Worm (Caenorhabditis elegans) whole organism, late embryonic: ENCODE results near the gene T24A6.1.
"Not testable (repeated sequence)": the region's sequence is repeated elsewhere in the genome, so short reads cannot be mapped to it uniquely, and the experiment has no call there.

Experiments
- C08G9.2 ChIP-seq: sonication (generic microtip); optimal IDR thresholded peaks from 2 replicates; lab custom pipeline; 2016; ENCODE audit warnings: mild to moderate bottlenecking, missing genetic modification characterization, moderate library complexity, missing compliant biosample characterization
- Y22D7AL.16 ChIP-seq: sonication (generic microtip); optimal IDR thresholded peaks from 2 replicates; lab custom pipeline; 2016; ENCODE audit warnings: missing genetic modification characterization, missing compliant biosample characterization
- ceh-19 ChIP-seq: fragments of 200-800 bp; sonication (Bioruptor generic); optimal IDR thresholded peaks from 2 replicates; lab custom pipeline; 2018; ENCODE audit warnings: mild to moderate bottlenecking, missing genetic modification characterization, missing compliant biosample characterization
- ceh-30 ChIP-seq: fragments of 150-350 bp; optimal IDR thresholded peaks from 2 replicates; lab custom pipeline; 2014; ENCODE audit warnings: missing biosample characterization, missing genetic modification characterization
- ceh-34 ChIP-seq: sonication (generic microtip); optimal IDR thresholded peaks from 2 replicates; lab custom pipeline; 2016; ENCODE audit warnings: mild to moderate bottlenecking, missing genetic modification characterization, missing compliant biosample characterization
- ceh-48 ChIP-seq: sonication (generic microtip); optimal IDR thresholded peaks from 2 replicates; lab custom pipeline; 2016; ENCODE audit warnings: missing genetic modification characterization, inconsistent platforms, missing compliant biosample characterization
- ceh-6 ChIP-seq: fragments of 200-800 bp; sonication (Bioruptor generic); optimal IDR thresholded peaks from 2 replicates; lab custom pipeline; 2018; ENCODE audit warnings: mild to moderate bottlenecking, missing genetic modification characterization, missing compliant biosample characterization
- gmeb-2 ChIP-seq: sonication (generic microtip); optimal IDR thresholded peaks from 2 replicates; lab custom pipeline; 2016; ENCODE audit warnings: missing genetic modification characterization, inconsistent platforms, missing compliant biosample characterization
- lim-6 ChIP-seq: sonication (generic microtip); optimal IDR thresholded peaks from 2 replicates; lab custom pipeline; 2016; ENCODE audit warnings: missing genetic modification characterization, missing compliant biosample characterization
- madf-2 ChIP-seq: sonication (generic microtip); optimal IDR thresholded peaks from 2 replicates; lab custom pipeline; 2017; ENCODE audit warnings: missing genetic modification characterization, missing compliant biosample characterization
- pat-9 ChIP-seq: fragments of 200-800 bp; sonication (Bioruptor generic); optimal IDR thresholded peaks from 2 replicates; lab custom pipeline; 2018; ENCODE audit warnings: mild to moderate bottlenecking, missing genetic modification characterization, moderate library complexity, missing compliant biosample characterization
- pax-1 ChIP-seq: fragments of 150-350 bp; optimal IDR thresholded peaks from 2 replicates; lab custom pipeline; 2014; ENCODE audit warnings: missing biosample characterization, missing genetic modification characterization
- pha-4 ChIP-seq: fragments of 150-350 bp; optimal IDR thresholded peaks from 2 replicates; lab custom pipeline; 2018; ENCODE audit warnings: missing biosample characterization, missing genetic modification reagents, missing genetic modification characterization
- pros-1 ChIP-seq: fragments of 150-350 bp; optimal IDR thresholded peaks from 2 replicates; lab custom pipeline; 2014; ENCODE audit warnings: missing biosample characterization, missing genetic modification reagents, missing genetic modification characterization
- sox-2 ChIP-seq: fragments of 200-800 bp; sonication (Bioruptor generic); IDR thresholded peaks from 2 replicates; pipeline ENCODE4 v1.3.6; 2022; ENCODE audit warnings: missing genetic modification reagents, missing genetic modification characterization, missing compliant biosample characterization
- syd-9 ChIP-seq: sonication (generic microtip); optimal IDR thresholded peaks from 2 replicates; lab custom pipeline; 2016; ENCODE audit warnings: mild to moderate bottlenecking, missing genetic modification characterization, moderate library complexity, missing compliant biosample characterization
- unc-86 ChIP-seq: sonication (generic microtip); optimal IDR thresholded peaks from 2 replicates; lab custom pipeline; 2016; ENCODE audit warnings: missing genetic modification characterization, missing compliant biosample characterization
- ztf-16 ChIP-seq: sonication (generic microtip); optimal IDR thresholded peaks from 2 replicates; lab custom pipeline; 2017; ENCODE audit warnings: missing genetic modification characterization, missing compliant biosample characterization

Gene T24A6.1

ce11 chrV:3597052-3597451 is 38.2 kb downstream of the T24A6.1 start, which contains the start of gene srh-212:
Gene srh-212, minus strand, starts transcription at chrV:3597152.
- not testable (repeated sequence) for TF ChIP-seq lim-6 (tag; lab: Kevin White, UChicago); C08G9.2 (tag; lab: Kevin White, UChicago); madf-2

DNA sequence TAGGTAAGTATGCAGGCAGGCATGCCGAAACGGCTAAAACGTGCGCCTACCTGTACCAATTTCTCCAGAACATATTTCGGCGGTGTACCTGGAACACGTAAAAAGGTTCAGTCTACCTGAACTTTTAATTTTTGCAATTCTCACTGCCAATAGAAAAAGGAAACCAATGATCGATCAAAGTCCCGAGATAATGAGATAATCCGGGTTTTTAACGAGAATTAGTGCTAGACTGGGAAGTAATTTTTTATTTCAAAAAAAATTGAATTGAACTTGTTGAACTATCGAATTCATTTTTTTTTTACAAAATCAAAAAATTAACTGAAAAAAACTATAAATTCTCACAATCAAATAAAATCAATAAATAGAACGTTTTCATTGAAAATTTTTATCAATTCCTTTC is 41.7 kb downstream of the T24A6.1 start, which contains the start of gene T22F3.7:
TSS of gene T22F3.7 (minus strand) at position 101 of the 400 bp plus-strand sequence.
- TF ChIP-seq sox-2 (GFP tag; lab: Robert Waterston, UW), result no peak
- TF ChIP-seq ceh-19, result no peak
- no peak for TF ChIP-seq ceh-34
- TF ChIP-seq ztf-16, result no peak
- TF ChIP-seq ceh-30 (tag; lab: Kevin White, UChicago), result no peak
- no peak for TF ChIP-seq pat-9 (tag; lab: Kevin White, UChicago)
- no peak for TF ChIP-seq pax-1 (tag; lab: Kevin White, UChicago)
- TF ChIP-seq syd-9, result no peak
- TF ChIP-seq gmeb-2, result no peak
- TF ChIP-seq ceh-48 (tag; lab: Kevin White, UChicago), result no peak
- no peak for TF ChIP-seq pros-1 (tag; lab: Kevin White, UChicago)
- TF ChIP-seq, all 69 proteins: peak for 0

ce11 chrV:3605325-3605724 is 46.5 kb downstream of the T24A6.1 start, which contains the start of gene T22F3.8:
Gene T22F3.8, minus strand, starts transcription at chrV:3605425.
- TF ChIP-seq unc-86 (tag; lab: Kevin White, UChicago) (no peak), Y22D7AL.16 (tag; lab: Kevin White, UChicago) (no peak), ceh-6 (no peak)

ce11 chrV:3606391-3606790 is 47.5 kb downstream of the T24A6.1 start:
- TF ChIP-seq pha-4, result no peak
